Worm (Caenorhabditis elegans) whole organism, L3 larva: ENCODE measurements around the gene Y39A1A.10.

Source experiments
- R02D3.7 ChIP-seq: fragments of 150-350 bp; optimal IDR thresholded peaks from 2 replicates; lab custom pipeline; 2014; ENCODE audit warnings: missing biosample characterization, missing genetic modification characterization
- aly-2 ChIP-seq: fragments of 150-350 bp; optimal IDR thresholded peaks from 2 replicates; lab custom pipeline; 2014; ENCODE audit warnings: missing biosample characterization, missing genetic modification characterization
- ama-1 ChIP-seq: fragments of 150-350 bp; optimal IDR thresholded peaks from 2 replicates; lab custom pipeline; 2018
- ceh-16 ChIP-seq: sonication (generic microtip); optimal IDR thresholded peaks from 2 replicates; lab custom pipeline; 2017; ENCODE audit warnings: missing biosample characterization, missing genetic modification characterization
- ceh-28 ChIP-seq: fragments of 150-350 bp; optimal IDR thresholded peaks from 2 replicates; lab custom pipeline; 2014; ENCODE audit warnings: missing biosample characterization, missing genetic modification reagents, missing genetic modification characterization
- ceh-82 ChIP-seq: fragments of 150-350 bp; optimal IDR thresholded peaks from 2 replicates; lab custom pipeline; 2014; ENCODE audit warnings: missing biosample characterization, missing genetic modification characterization
- daf-12 ChIP-seq: fragments of 150-350 bp; optimal IDR thresholded peaks from 2 replicates; lab custom pipeline; 2014; ENCODE audit warnings: missing biosample characterization, missing genetic modification reagents, missing genetic modification characterization
- egl-27 ChIP-seq: sonication (generic microtip); optimal IDR thresholded peaks from 4 replicates; lab custom pipeline; 2017; ENCODE audit warnings: missing biosample characterization, missing genetic modification reagents, missing genetic modification characterization
- elt-1 ChIP-seq: fragments of 150-350 bp; optimal IDR thresholded peaks from 2 replicates; lab custom pipeline; 2014; ENCODE audit warnings: missing biosample characterization, missing genetic modification characterization
- elt-2 ChIP-seq: sonication (generic microtip); optimal IDR thresholded peaks from 2 replicates; lab custom pipeline; 2016; ENCODE audit warnings: missing genetic modification reagents, mild to moderate bottlenecking, missing genetic modification characterization, missing compliant biosample characterization
- eor-1 ChIP-seq, 2 experiments: fragments of 150-350 bp; optimal IDR thresholded peaks; 2 replicates each; lab custom pipeline; 2014 to 2018; ENCODE audit warnings: missing biosample characterization in 2 of 2, missing genetic modification characterization in 2 of 2
- fkh-10 ChIP-seq: sonication (generic microtip); optimal IDR thresholded peaks from 2 replicates; lab custom pipeline; 2017; ENCODE audit warnings: missing biosample characterization, missing genetic modification reagents, missing genetic modification characterization
- fkh-2 ChIP-seq: fragments of 150-350 bp; optimal IDR thresholded peaks from 2 replicates; lab custom pipeline; 2014; ENCODE audit warnings: missing biosample characterization, missing genetic modification reagents, missing genetic modification characterization
- fos-1 ChIP-seq: fragments of 150-350 bp; optimal IDR thresholded peaks from 2 replicates; lab custom pipeline; 2014; ENCODE audit warnings: missing biosample characterization, missing genetic modification characterization
- hmg-11 ChIP-seq: sonication (generic microtip); optimal IDR thresholded peaks from 2 replicates; lab custom pipeline; 2016; ENCODE audit warnings: missing genetic modification characterization, missing compliant biosample characterization
- jun-1 ChIP-seq: fragments of 150-350 bp; optimal IDR thresholded peaks from 2 replicates; lab custom pipeline; 2014; ENCODE audit warnings: missing biosample characterization, missing genetic modification reagents, missing genetic modification characterization
- lin-39 ChIP-seq: fragments of 150-350 bp; optimal IDR thresholded peaks from 2 replicates; lab custom pipeline; 2018; ENCODE audit warnings: missing biosample characterization, missing genetic modification reagents, missing genetic modification characterization
- mdl-1 ChIP-seq: fragments of 150-350 bp; optimal IDR thresholded peaks from 2 replicates; lab custom pipeline; 2014; ENCODE audit warnings: missing biosample characterization, missing genetic modification characterization
- mml-1 ChIP-seq: fragments of 150-350 bp; sonication (generic microtip); optimal IDR thresholded peaks from 3 replicates; lab custom pipeline; 2014; ENCODE audit warnings: missing biosample characterization, missing genetic modification characterization
- nfya-1 ChIP-seq: sonication (generic microtip); optimal IDR thresholded peaks from 2 replicates; lab custom pipeline; 2017; ENCODE audit warnings: missing genetic modification characterization, mild to moderate bottlenecking, missing compliant biosample characterization, antibody characterized with exemption, moderate library complexity; ENCODE audit not compliant: insufficient read depth
- nhr-11 ChIP-seq: fragments of 150-350 bp; optimal IDR thresholded peaks from 2 replicates; lab custom pipeline; 2014; ENCODE audit warnings: missing biosample characterization, missing genetic modification characterization
- nhr-12 ChIP-seq: fragments of 150-350 bp; optimal IDR thresholded peaks from 2 replicates; lab custom pipeline; 2014; ENCODE audit warnings: missing biosample characterization, missing genetic modification characterization
- nhr-237 ChIP-seq: fragments of 150-350 bp; optimal IDR thresholded peaks from 2 replicates; lab custom pipeline; 2014; ENCODE audit warnings: missing biosample characterization, missing genetic modification characterization
- nhr-25 ChIP-seq: sonication (generic microtip); optimal IDR thresholded peaks from 2 replicates; lab custom pipeline; 2017; ENCODE audit warnings: missing biosample characterization, missing genetic modification characterization
- nhr-28 ChIP-seq: fragments of 150-350 bp; optimal IDR thresholded peaks from 2 replicates; lab custom pipeline; 2014; ENCODE audit warnings: missing biosample characterization, missing genetic modification characterization
- nhr-43 ChIP-seq: sonication (generic microtip); optimal IDR thresholded peaks from 2 replicates; lab custom pipeline; 2016; ENCODE audit warnings: mild to moderate bottlenecking, missing genetic modification characterization, missing compliant biosample characterization; ENCODE audit not compliant: poor library complexity, severe bottlenecking
- nhr-67 ChIP-seq: fragments of 150-350 bp; optimal IDR thresholded peaks from 2 replicates; lab custom pipeline; 2014; ENCODE audit warnings: missing biosample characterization, missing genetic modification characterization
- nhr-76 ChIP-seq: fragments of 150-350 bp; sonication (generic microtip); optimal IDR thresholded peaks from 5 replicates; lab custom pipeline; 2014; ENCODE audit warnings: missing biosample characterization, missing genetic modification characterization
- nhr-77 ChIP-seq: fragments of 150-350 bp; optimal IDR thresholded peaks from 2 replicates; lab custom pipeline; 2014; ENCODE audit warnings: missing biosample characterization, missing genetic modification characterization
- skn-1 ChIP-seq: fragments of 150-350 bp; optimal IDR thresholded peaks from 2 replicates; lab custom pipeline; 2014; ENCODE audit warnings: missing biosample characterization, missing genetic modification characterization
- snpc-4 ChIP-seq: fragments of 150-350 bp; optimal IDR thresholded peaks from 2 replicates; lab custom pipeline; 2014; ENCODE audit warnings: missing biosample characterization, missing genetic modification characterization
- unc-39 ChIP-seq: sonication (generic microtip); optimal IDR thresholded peaks from 4 replicates; lab custom pipeline; 2017; ENCODE audit warnings: missing biosample characterization, missing genetic modification characterization
- unc-62 ChIP-seq: fragments of 150-350 bp; sonication (generic microtip); optimal IDR thresholded peaks from 4 replicates; lab custom pipeline; 2014; ENCODE audit warnings: missing biosample characterization, missing genetic modification reagents, missing genetic modification characterization
- zag-1 ChIP-seq: fragments of 150-350 bp; optimal IDR thresholded peaks from 2 replicates; lab custom pipeline; 2014; ENCODE audit warnings: missing biosample characterization, missing genetic modification characterization
- ztf-4 ChIP-seq: fragments of 150-350 bp; optimal IDR thresholded peaks from 2 replicates; lab custom pipeline; 2014; ENCODE audit warnings: missing biosample characterization, missing genetic modification characterization

The Y39A1A.10 gene

DNA sequence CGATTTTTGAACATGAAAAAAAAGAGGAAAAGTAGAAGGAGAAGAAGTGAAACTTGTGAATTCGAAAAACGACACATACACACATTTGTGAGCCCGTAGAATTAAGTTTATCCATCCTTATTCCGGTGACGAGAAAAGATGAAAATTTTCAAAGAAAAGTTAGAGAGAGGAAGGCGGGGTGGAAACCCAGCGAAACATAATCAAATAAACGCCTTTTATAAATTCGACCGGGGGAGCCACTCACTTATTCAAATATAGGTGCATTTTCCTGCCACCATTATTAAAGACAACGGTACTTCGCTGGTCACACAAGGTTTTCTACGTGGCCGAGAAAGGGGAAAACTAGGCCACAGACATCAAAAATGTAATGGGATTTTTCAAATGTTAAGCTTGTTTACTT is 49.0 kb upstream of the Y39A1A.10 start:
- TF ChIP-seq egl-27 (tag; lab: Kevin White, UChicago), result no peak
- TF ChIP-seq elt-2 (tag; lab: Kevin White, UChicago), result no peak
- no peak for TF ChIP-seq skn-1 (tag; lab: Kevin White, UChicago)
- no peak for TF ChIP-seq nhr-12 (tag; lab: Kevin White, UChicago)
- TF ChIP-seq lin-39 (tag; lab: Kevin White, UChicago), result no peak
- TF ChIP-seq zag-1 (tag; lab: Kevin White, UChicago), result no peak
- no peak for TF ChIP-seq hmg-11 (tag; lab: Kevin White, UChicago)
- TF ChIP-seq ztf-4 (tag; lab: Kevin White, UChicago), result no peak
- no peak for TF ChIP-seq R02D3.7 (tag; lab: Kevin White, UChicago)
- TF ChIP-seq ceh-28 (tag; lab: Kevin White, UChicago), result no peak
- no peak for TF ChIP-seq jun-1 (tag; lab: Kevin White, UChicago)
- TF ChIP-seq snpc-4 (tag; lab: Kevin White, UChicago), result no peak
- no peak for TF ChIP-seq nhr-237 (tag; lab: Kevin White, UChicago)

DNA sequence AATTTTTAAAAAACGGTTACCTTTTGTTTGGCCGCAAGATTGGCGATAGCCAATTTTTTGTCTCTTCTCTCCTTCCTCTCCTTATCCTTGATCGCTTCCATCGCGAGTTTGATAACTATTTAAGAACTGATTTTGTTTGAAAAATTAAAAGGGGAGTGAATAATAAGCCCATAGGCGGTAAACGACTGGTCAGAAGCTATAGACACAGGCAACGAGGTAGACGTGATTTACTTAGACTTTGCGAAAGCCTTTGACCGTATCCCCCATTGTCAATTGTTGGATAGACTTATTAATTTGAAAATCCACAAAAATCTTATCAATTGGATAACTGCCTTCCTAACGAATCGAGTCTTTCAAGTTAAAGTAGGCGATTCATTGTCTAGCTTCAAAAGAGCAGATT is 46.3 kb upstream of the Y39A1A.10 start, which contains the start of gene Y45F3A.5:
Y45F3A.5 (minus strand) TSS at position 101 of the 400 bp plus-strand sequence.
- TF ChIP-seq mml-1 (tag; lab: Kevin White, UChicago), result no peak
- TF ChIP-seq ceh-16, result no peak
- TF ChIP-seq mdl-1 (tag; lab: Kevin White, UChicago), result no peak

DNA sequence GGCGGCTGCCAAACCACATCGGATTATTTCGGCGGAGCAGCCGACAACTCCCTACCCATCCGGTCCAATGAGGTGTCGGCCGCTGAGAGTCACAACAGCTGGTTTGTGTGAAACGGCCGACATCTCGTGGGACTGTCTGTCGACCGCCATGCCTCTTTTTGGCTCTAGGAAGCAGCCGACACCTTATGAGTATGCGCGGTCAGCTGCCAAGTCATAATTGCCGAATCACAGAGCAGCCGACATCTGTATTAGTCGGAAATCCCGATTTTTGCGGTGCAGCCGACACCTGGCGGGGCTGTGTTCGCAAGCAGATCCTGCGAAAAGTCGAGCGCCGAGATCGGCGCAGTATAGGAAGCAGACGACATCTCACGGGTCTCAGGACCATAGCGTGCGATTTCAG is 40.5 kb upstream of the Y39A1A.10 start:
- TF ChIP-seq elt-2 (tag; lab: Kevin White, UChicago) (no peak), unc-62 (GFP tag; lab: Kevin White, UChicago) (no peak), nhr-67 (tag; lab: Kevin White, UChicago) (no peak), unc-39 (tag; lab: Kevin White, UChicago) (no peak), ztf-4 (tag; lab: Kevin White, UChicago) (no peak), nhr-43 (tag; lab: Kevin White, UChicago) (no peak), ceh-82 (tag; lab: Kevin White, UChicago) (no peak), nhr-28 (tag; lab: Kevin White, UChicago) (no peak), nhr-11 (tag; lab: Kevin White, UChicago) (no peak), nhr-77 (tag; lab: Kevin White, UChicago) (no peak), fkh-10 (GFP tag; lab: Kevin White, UChicago) (no peak), nfya-1 (tag; lab: Kevin White, UChicago) (no peak), ama-1 (lab: Kevin White, UChicago) (no peak), daf-12 (no peak), elt-1 (tag; lab: Kevin White, UChicago) (no peak), snpc-4 (tag; lab: Kevin White, UChicago) (no peak), nhr-12 (tag; lab: Kevin White, UChicago) (no peak), nhr-76 (tag; lab: Kevin White, UChicago) (no peak)

- TF ChIP-seq aly-2 (tag; lab: Kevin White, UChicago) (no peak), fkh-2 (tag; lab: Kevin White, UChicago) (no peak), nhr-67 (tag; lab: Kevin White, UChicago) (no peak), nhr-12 (tag; lab: Kevin White, UChicago) (no peak), unc-39 (tag; lab: Kevin White, UChicago) (no peak), ama-1 (lab: Kevin White, UChicago) (no peak), elt-1 (tag; lab: Kevin White, UChicago) (no peak), eor-1 (tag; optimal IDR thresholded peaks at IDR 0.05; lab: Kevin White, UChicago) (no peak), daf-12 (no peak), R02D3.7 (tag; lab: Kevin White, UChicago) (no peak), skn-1 (tag; lab: Kevin White, UChicago) (no peak), nhr-77 (tag; lab: Kevin White, UChicago) (no peak), ceh-28 (tag; lab: Kevin White, UChicago) (no peak), egl-27 (tag; lab: Kevin White, UChicago) (no peak), nhr-25 (tag; lab: Kevin White, UChicago) (no peak), fos-1 (tag; lab: Kevin White, UChicago) (no peak), snpc-4 (tag; lab: Kevin White, UChicago) (no peak), zag-1 (tag; lab: Kevin White, UChicago) (no peak), fkh-10 (GFP tag; lab: Kevin White, UChicago) (no peak)
Observed at ce11 chrIII:10592729-10593128, 39.8 kb upstream of the Y39A1A.10 start, which contains the start of gene Y45F3A.8. Gene Y45F3A.8, minus strand, starts transcription at chrIII:10592829.
